Worm (Caenorhabditis elegans) whole organism, L2 larva: ENCODE results near the gene C45B11.2.

Experiments
- F13H6.1 ChIP-seq: sonication (generic microtip); optimal IDR thresholded peaks from 2 replicates; lab custom pipeline; 2016; ENCODE audit warnings: missing genetic modification characterization, missing compliant biosample characterization
- ZK546.5 ChIP-seq: sonication (generic microtip); optimal IDR thresholded peaks from 2 replicates; lab custom pipeline; 2017; ENCODE audit warnings: missing biosample characterization, missing genetic modification characterization
- alr-1 ChIP-seq: fragments of 150-350 bp; optimal IDR thresholded peaks from 2 replicates; lab custom pipeline; 2014; ENCODE audit warnings: missing biosample characterization, missing genetic modification characterization
- ama-1 ChIP-seq: fragments of 150-350 bp; optimal IDR thresholded peaks from 2 replicates; lab custom pipeline; 2018; ENCODE audit warnings: inconsistent platforms
- blmp-1 ChIP-seq: sonication (generic microtip); optimal IDR thresholded peaks from 2 replicates; lab custom pipeline; 2017; ENCODE audit warnings: missing genetic modification characterization, mild to moderate bottlenecking, missing compliant biosample characterization, antibody characterized with exemption, moderate library complexity; ENCODE audit not compliant: insufficient read depth
- ceh-82 ChIP-seq: fragments of 150-350 bp; optimal IDR thresholded peaks from 2 replicates; lab custom pipeline; 2014; ENCODE audit warnings: missing biosample characterization, missing genetic modification characterization
- crh-2 ChIP-seq: sonication (generic microtip); optimal IDR thresholded peaks from 2 replicates; lab custom pipeline; 2017; ENCODE audit warnings: missing biosample characterization, missing genetic modification characterization
- egl-27 ChIP-seq: sonication (generic microtip); optimal IDR thresholded peaks from 3 replicates; lab custom pipeline; 2017; ENCODE audit warnings: missing biosample characterization, missing genetic modification reagents, missing genetic modification characterization
- elt-1 ChIP-seq: fragments of 150-350 bp; optimal IDR thresholded peaks from 2 replicates; lab custom pipeline; 2014; ENCODE audit warnings: missing biosample characterization, missing genetic modification characterization
- elt-3 ChIP-seq: sonication (generic microtip); optimal IDR thresholded peaks from 2 replicates; lab custom pipeline; 2017; ENCODE audit warnings: missing biosample characterization, missing genetic modification characterization
- fos-1 ChIP-seq: fragments of 150-350 bp; optimal IDR thresholded peaks from 2 replicates; lab custom pipeline; 2014; ENCODE audit warnings: missing biosample characterization, missing genetic modification characterization
- lin-13 ChIP-seq: fragments of 150-350 bp; optimal IDR thresholded peaks from 2 replicates; lab custom pipeline; 2014; ENCODE audit warnings: missing biosample characterization, missing genetic modification reagents, missing genetic modification characterization
- lsy-2 ChIP-seq, 2 experiments: fragments of 150-350 bp in 1 of 2; sonication (generic microtip) in 1 of 2; optimal IDR thresholded peaks; 2 replicates each; lab custom pipeline; 2014 to 2017; ENCODE audit warnings: missing biosample characterization in 2 of 2, missing genetic modification characterization in 2 of 2
- mab-5 ChIP-seq: fragments of 150-350 bp; optimal IDR thresholded peaks from 2 replicates; lab custom pipeline; 2014; ENCODE audit warnings: missing biosample characterization, missing genetic modification characterization
- mbf-1 ChIP-seq: sonication (generic microtip); optimal IDR thresholded peaks from 2 replicates; lab custom pipeline; 2017; ENCODE audit warnings: missing biosample characterization, missing genetic modification characterization
- mdl-1 ChIP-seq, 2 experiments: fragments of 150-350 bp in 1 of 2; sonication (generic microtip) in 1 of 2; optimal IDR thresholded peaks; 2 replicates each; lab custom pipeline; 2017; ENCODE audit warnings: missing biosample characterization in 2 of 2, missing genetic modification characterization in 2 of 2
- nhr-11 ChIP-seq: fragments of 150-350 bp; optimal IDR thresholded peaks from 2 replicates; lab custom pipeline; 2014; ENCODE audit warnings: missing biosample characterization, missing genetic modification characterization
- nhr-129 ChIP-seq: fragments of 150-350 bp; optimal IDR thresholded peaks from 2 replicates; lab custom pipeline; 2014; ENCODE audit warnings: missing biosample characterization, missing genetic modification characterization
- nhr-21 ChIP-seq: fragments of 150-350 bp; optimal IDR thresholded peaks from 2 replicates; lab custom pipeline; 2014; ENCODE audit warnings: missing biosample characterization, missing genetic modification characterization
- nhr-23 ChIP-seq: fragments of 150-350 bp; optimal IDR thresholded peaks from 2 replicates; lab custom pipeline; 2014; ENCODE audit warnings: missing biosample characterization, missing genetic modification reagents, missing genetic modification characterization
- nhr-237 ChIP-seq: fragments of 150-350 bp; optimal IDR thresholded peaks from 2 replicates; lab custom pipeline; 2014; ENCODE audit warnings: missing biosample characterization, missing genetic modification characterization
- nhr-25 ChIP-seq: fragments of 150-350 bp; sonication (generic microtip); optimal IDR thresholded peaks from 3 replicates; lab custom pipeline; 2014; ENCODE audit warnings: missing biosample characterization, missing genetic modification characterization
- nhr-6 ChIP-seq: fragments of 150-350 bp; optimal IDR thresholded peaks from 2 replicates; lab custom pipeline; 2014; ENCODE audit warnings: missing biosample characterization, missing genetic modification characterization
- peb-1 ChIP-seq: fragments of 150-350 bp; optimal IDR thresholded peaks from 2 replicates; lab custom pipeline; 2014; ENCODE audit warnings: missing biosample characterization, missing genetic modification characterization
- sem-4 ChIP-seq: fragments of 150-350 bp; optimal IDR thresholded peaks from 2 replicates; lab custom pipeline; 2014; ENCODE audit warnings: missing biosample characterization, missing genetic modification reagents, missing genetic modification characterization
- sma-9 ChIP-seq, 2 experiments: fragments of 150-350 bp in 1 of 2; sonication (generic microtip) in 1 of 2; optimal IDR thresholded peaks; 2 replicates each; lab custom pipeline; 2014 to 2016; ENCODE audit warnings: missing genetic modification characterization in 2 of 2, mild to moderate bottlenecking in 1 of 2, missing biosample characterization in 1 of 2, missing compliant biosample characterization in 1 of 2, missing genetic modification reagents in 1 of 2, moderate library complexity in 1 of 2
- unc-62 ChIP-seq: fragments of 150-350 bp; optimal IDR thresholded peaks from 2 replicates; lab custom pipeline; 2014; ENCODE audit warnings: missing biosample characterization, missing genetic modification reagents, missing genetic modification characterization
- zag-1 ChIP-seq: fragments of 150-350 bp; optimal IDR thresholded peaks from 2 replicates; lab custom pipeline; 2014; ENCODE audit warnings: missing biosample characterization, missing genetic modification characterization
- ztf-1 ChIP-seq: fragments of 200-800 bp; sonication (Bioruptor generic); conservative IDR thresholded peaks from 2 replicates; pipeline ENCODE4 v1.3.6; 2022; ENCODE audit warnings: missing genetic modification characterization, missing compliant biosample characterization
- ztf-11 ChIP-seq: sonication (generic microtip); optimal IDR thresholded peaks from 2 replicates; lab custom pipeline; 2017; ENCODE audit warnings: missing biosample characterization, missing genetic modification characterization
- ztf-4 ChIP-seq: fragments of 150-350 bp; optimal IDR thresholded peaks from 2 replicates; lab custom pipeline; 2014; ENCODE audit warnings: missing biosample characterization, missing genetic modification characterization

C45B11.2 gene

ce11 chrV:11004094-11004493 lies 38.4 kb upstream of the C45B11.2 start:
- TF ChIP-seq F13H6.1 = no peak
- TF ChIP-seq sem-4 (tag; lab: Kevin White, UChicago) = no peak
- no peak for TF ChIP-seq sma-9 (GFP tag; optimal IDR thresholded peaks at IDR 0.05; lab: Kevin White, UChicago)
- TF ChIP-seq sma-9 (tag; optimal IDR thresholded peaks at IDR 0.05; lab: Kevin White, UChicago) = no peak
- TF ChIP-seq elt-1 = no peak
- no peak for TF ChIP-seq nhr-23
- no peak for TF ChIP-seq mab-5 (tag; lab: Kevin White, UChicago)
- TF ChIP-seq alr-1 (tag; lab: Kevin White, UChicago) = no peak
- TF ChIP-seq lin-13 (GFP tag; lab: Kevin White, UChicago) = no peak
- no peak for TF ChIP-seq nhr-6 (tag; lab: Kevin White, UChicago)
- no peak for TF ChIP-seq ZK546.5 (tag; lab: Kevin White, UChicago)
- no peak for TF ChIP-seq zag-1
- TF ChIP-seq unc-62 (GFP tag; lab: Kevin White, UChicago) = no peak
- no peak for TF ChIP-seq ceh-82 (tag; lab: Kevin White, UChicago)

ce11 chrV:11007651-11008050 lies 34.9 kb upstream of the C45B11.2 start:
- TF ChIP-seq crh-2 (no peak), blmp-1 (tag; lab: Kevin White, UChicago) (peak; percentile 11), fos-1 (tag; lab: Kevin White, UChicago) (peak; percentile 25), ztf-11 (tag; lab: Kevin White, UChicago) (no peak), elt-3 (tag; lab: Kevin White, UChicago) (no peak), lin-13 (GFP tag; lab: Kevin White, UChicago) (no peak), F13H6.1 (no peak)

- TF ChIP-seq fos-1 (tag; lab: Kevin White, UChicago) = peak; percentile 65
- TF ChIP-seq mdl-1 (tag; optimal IDR thresholded peaks at IDR 0.05; lab: Kevin White, UChicago) = no peak
- peak; percentile 32 for TF ChIP-seq sma-9 (GFP tag; optimal IDR thresholded peaks at IDR 0.05; lab: Kevin White, UChicago)
- TF ChIP-seq sma-9 (tag; optimal IDR thresholded peaks at IDR 0.05; lab: Kevin White, UChicago) = no peak
- TF ChIP-seq, all 48 proteins: peak for 2
Observed at ce11 chrV:11009124-11009524, 33.4 kb upstream of the C45B11.2 start.

- no peak for TF ChIP-seq nhr-11 (tag; lab: Kevin White, UChicago)
- TF ChIP-seq mdl-1 (tag; optimal IDR thresholded peaks at IDR 0.05; lab: Kevin White, UChicago) = no peak
- no peak for TF ChIP-seq egl-27
- no peak for TF ChIP-seq ztf-4 (tag; lab: Kevin White, UChicago)
- no peak for TF ChIP-seq zag-1
- TF ChIP-seq nhr-25 (tag; lab: Kevin White, UChicago) = no peak
- peak; percentile 32 for TF ChIP-seq nhr-21 (tag; lab: Kevin White, UChicago)
- no peak for TF ChIP-seq alr-1 (tag; lab: Kevin White, UChicago)
Observed at ce11 chrV:11010768-11011167, 31.7 kb upstream of the C45B11.2 start.

- no peak for TF ChIP-seq fos-1 (tag; lab: Kevin White, UChicago)
- no peak for TF ChIP-seq peb-1
- TF ChIP-seq elt-1 = no peak
- TF ChIP-seq nhr-23 = no peak
- TF ChIP-seq nhr-11 (tag; lab: Kevin White, UChicago) = no peak
- no peak for TF ChIP-seq nhr-129 (tag; lab: Kevin White, UChicago)
Observed at ce11 chrV:11011807-11012206, 30.7 kb upstream of the C45B11.2 start.

ce11 chrV:11012419-11012818 lies 30.1 kb upstream of the C45B11.2 start, which contains the start of gene C13G3.1:
Gene C13G3.1, minus strand, starts transcription at chrV:11012465.
- TF ChIP-seq alr-1 (tag; lab: Kevin White, UChicago) = no peak
- TF ChIP-seq ama-1 (lab: Kevin White, UChicago) = no peak
- no peak for TF ChIP-seq nhr-25 (tag; lab: Kevin White, UChicago)
- no peak for TF ChIP-seq egl-27
- no peak for TF ChIP-seq lsy-2 (tag; optimal IDR thresholded peaks at IDR 0.05; lab: Kevin White, UChicago)
- no peak for TF ChIP-seq ztf-1 (GFP tag; lab: Robert Waterston, UW)
- no peak for TF ChIP-seq nhr-237 (tag; lab: Kevin White, UChicago)
- TF ChIP-seq, all 48 proteins: peak for 0

ce11 chrV:11013179-11013578 lies 29.3 kb upstream of the C45B11.2 start:
- no peak for TF ChIP-seq mbf-1 (tag; lab: Kevin White, UChicago)
- no peak for TF ChIP-seq nhr-129 (tag; lab: Kevin White, UChicago)
- no peak for TF ChIP-seq ZK546.5 (tag; lab: Kevin White, UChicago)
- TF ChIP-seq, all 48 proteins: peak for 0
